Fruit fly (Drosophila melanogaster) Kc167 (cell line): Measurements from ENCODE around the gene Ugt37E1.

Experiments used
- Myc ChIP-seq: fragments of >200 bp; optimal IDR thresholded peaks from 2 replicates; lab custom pipeline; 2017; ENCODE audit warnings: missing external identifiers
- Sin3A ChIP-seq: fragments of >200 bp; optimal IDR thresholded peaks from 2 replicates; lab custom pipeline; 2018; ENCODE audit warnings: missing external identifiers
- h ChIP-seq: fragments of >200 bp; optimal IDR thresholded peaks from 3 replicates; lab custom pipeline; 2018; ENCODE audit warnings: missing external identifiers
- insv ChIP-seq: fragments of >200 bp; optimal IDR thresholded peaks from 3 replicates; lab custom pipeline; 2018; ENCODE audit warnings: missing external identifiers
- psq ChIP-seq: fragments of >200 bp; optimal IDR thresholded peaks from 2 replicates; lab custom pipeline; 2017; ENCODE audit warnings: missing external identifiers
- ttk ChIP-seq: sonication (Bioruptor generic); optimal IDR thresholded peaks from 2 replicates; lab custom pipeline; 2017; ENCODE audit warnings: missing external identifiers

The Ugt37E1 gene

DNA sequence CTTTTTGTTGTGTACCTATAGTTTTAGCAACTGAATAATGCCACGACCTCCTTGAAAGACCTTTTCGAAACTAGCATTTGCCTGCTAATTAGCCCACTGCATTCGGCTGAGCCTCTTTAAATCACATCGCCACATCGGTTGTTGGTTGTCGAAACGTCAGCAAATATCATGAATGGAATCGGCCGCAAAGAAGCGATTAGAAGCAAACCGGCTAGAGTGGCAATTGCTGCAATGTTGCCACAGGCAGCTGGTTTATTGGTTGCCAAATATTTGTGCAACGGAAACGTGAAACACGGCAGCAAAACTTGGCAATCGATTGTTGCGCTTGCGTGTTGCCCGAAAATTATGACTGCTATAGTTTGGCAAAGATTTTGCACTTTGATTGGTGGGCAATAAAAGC, 48.8 kb downstream of the Ugt37E1 start:
- TF ChIP-seq h (no peak), Myc (lab: Kevin White, UChicago) (no peak)

DNA sequence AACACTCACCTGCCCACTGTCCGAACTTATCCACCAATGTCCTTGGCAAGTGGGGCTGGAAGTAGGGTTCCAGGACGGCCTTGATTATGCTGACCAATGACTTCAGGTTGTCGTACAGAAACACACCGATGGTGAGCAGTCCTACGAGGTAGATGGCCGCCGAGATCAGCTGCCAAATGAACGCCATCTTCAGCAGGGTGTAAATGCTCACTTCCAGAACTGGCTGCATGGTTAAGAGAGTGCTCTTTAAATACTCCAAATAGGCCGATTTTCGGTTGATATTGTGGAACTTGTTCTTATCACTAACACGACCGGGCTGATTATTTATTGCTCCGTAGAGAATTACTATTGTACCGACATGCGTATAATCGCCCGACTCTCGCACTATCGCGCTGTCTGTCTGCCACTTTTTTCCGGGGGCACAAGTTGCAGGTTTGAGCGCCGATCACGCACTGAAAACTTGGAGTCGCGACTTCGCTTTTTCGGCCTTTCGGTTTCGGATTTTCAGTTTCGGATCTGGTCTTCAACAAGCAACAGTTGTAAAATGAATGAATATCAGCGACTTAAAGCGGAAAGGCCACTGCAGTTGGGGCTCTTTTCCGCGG, 50.4 kb downstream of the Ugt37E1 start:
- TF ChIP-seq psq (lab: Kevin White, UChicago): no peak
- no peak for TF ChIP-seq Myc (lab: Kevin White, UChicago)
- TF ChIP-seq ttk: no peak
- TF ChIP-seq h: no peak
- no peak for TF ChIP-seq insv (lab: Kevin White, UChicago)
- no peak for TF ChIP-seq Sin3A (lab: Kevin White, UChicago)
